Worm (Caenorhabditis elegans) whole organism, young adult: ENCODE measurements around the gene T04C12.8.

Experiments used
- F49E8.2 ChIP-seq: sonication (generic microtip); optimal IDR thresholded peaks from 3 replicates; lab custom pipeline; 2017; ENCODE audit warnings: missing genetic modification characterization, mild to moderate bottlenecking, missing compliant biosample characterization, antibody characterized with exemption, moderate library complexity; ENCODE audit not compliant: insufficient read depth
- ama-1 ChIP-seq, 3 experiments: fragments of 150-350 bp in 1 of 3; sonication (generic microtip) in 2 of 3; optimal IDR thresholded peaks; 2 replicates each; lab custom pipeline; 2014 to 2018; ENCODE audit warnings: missing biosample characterization in 2 of 3, missing genetic modification characterization in 2 of 3, missing genetic modification reagents in 2 of 3
- ceh-58 ChIP-seq: fragments of 200-800 bp; sonication (Bioruptor generic); IDR thresholded peaks from 2 replicates; pipeline ENCODE4 v1.3.6; 2022; ENCODE audit warnings: missing genetic modification characterization, missing compliant biosample characterization
- die-1 ChIP-seq: sonication (generic microtip); optimal IDR thresholded peaks from 2 replicates; lab custom pipeline; 2016; ENCODE audit warnings: missing genotype, mild to moderate bottlenecking, missing genetic modification characterization, missing compliant biosample characterization
- ets-4 ChIP-seq: fragments of 200-800 bp; sonication (Bioruptor generic); optimal IDR thresholded peaks from 2 replicates; lab custom pipeline; 2018; ENCODE audit warnings: mild to moderate bottlenecking, missing genetic modification characterization, missing compliant biosample characterization
- him-1 ChIP-seq: sonication (generic microtip); optimal IDR thresholded peaks from 2 replicates; lab custom pipeline; 2016; ENCODE audit warnings: missing genotype, missing genetic modification reagents, missing genetic modification characterization, missing compliant biosample characterization
- lin-26 ChIP-seq: fragments of 200-800 bp; sonication (Bioruptor generic); IDR thresholded peaks from 2 replicates; pipeline ENCODE4 v1.3.6; 2022; ENCODE audit warnings: missing genetic modification reagents, missing genetic modification characterization, missing compliant biosample characterization
- nfya-1 ChIP-seq: sonication (generic microtip); optimal IDR thresholded peaks from 2 replicates; lab custom pipeline; 2017; ENCODE audit warnings: antibody characterized with exemption, missing compliant biosample characterization, missing genetic modification characterization, borderline replicate concordance; ENCODE audit not compliant: insufficient read depth
- nhr-90 ChIP-seq: sonication (generic microtip); optimal IDR thresholded peaks from 2 replicates; lab custom pipeline; 2016; ENCODE audit warnings: missing genotype, mild to moderate bottlenecking, missing genetic modification characterization, missing compliant biosample characterization
- snpc-4 ChIP-seq, 5 experiments: fragments of 150-350 bp in 1 of 5; sonication (generic microtip) in 4 of 5; optimal IDR thresholded peaks; 2 replicates each; lab custom pipeline; 2014 to 2018; ENCODE audit warnings: missing genetic modification characterization in 5 of 5, missing biosample characterization in 3 of 5, antibody characterized with exemption in 2 of 5, mild to moderate bottlenecking in 2 of 5, missing compliant biosample characterization in 2 of 5, missing genotype in 2 of 5, moderate library complexity in 2 of 5, missing genetic modification reagents in 1 of 5
- unc-130 ChIP-seq: sonication (generic microtip); optimal IDR thresholded peaks from 2 replicates; lab custom pipeline; 2016; ENCODE audit warnings: missing genetic modification reagents, missing genetic modification characterization, missing compliant biosample characterization

ce11 chrV:11060239-11060984 lies 8.7 kb downstream of the T04C12.8 start, which contains the start of gene T04C12.11:
- TF ChIP-seq ama-1 (optimal IDR thresholded peaks at IDR 0.05; lab: Kevin White, UChicago) (no peak), ama-1 (GFP tag; optimal IDR thresholded peaks at IDR 0.05; lab: Kevin White, UChicago) (no peak), nfya-1 (no peak), him-1 (tag; lab: Kevin White, UChicago) (no peak), die-1 (tag; lab: Kevin White, UChicago) (no peak), lin-26 (GFP tag; lab: Robert Waterston, UW) (no peak), F49E8.2 (tag; lab: Kevin White, UChicago) (no peak), ets-4 (GFP tag; lab: Kevin White, UChicago) (no peak), ceh-58 (GFP tag; lab: Robert Waterston, UW) (no peak), nhr-90 (tag; lab: Kevin White, UChicago) (no peak), unc-130 (GFP tag; lab: Kevin White, UChicago) (no peak), snpc-4 (GFP tag; optimal IDR thresholded peaks at IDR 0.05; lab: Kevin White, UChicago) (no peak), snpc-4 (tag; optimal IDR thresholded peaks at IDR 0.05; lab: Kevin White, UChicago) (no peak)
